Worm (Caenorhabditis elegans) whole organism, mixed stage, embryonic: ENCODE measurements around the gene srbc-17.

Source experiments
- M03D4.4 ChIP-seq: sonication (generic microtip); optimal IDR thresholded peaks from 2 replicates; lab custom pipeline; 2017; ENCODE audit warnings: mild to moderate bottlenecking, missing genetic modification characterization, missing compliant biosample characterization
- blmp-1 ChIP-seq: fragments of 150-350 bp; optimal IDR thresholded peaks from 2 replicates; lab custom pipeline; 2014; ENCODE audit warnings: missing biosample characterization, missing genetic modification characterization
- ceh-83 ChIP-seq: fragments of 200-800 bp; sonication (Bioruptor generic); optimal IDR thresholded peaks from 2 replicates; lab custom pipeline; 2018; ENCODE audit warnings: mild to moderate bottlenecking, missing genetic modification characterization, missing compliant biosample characterization
- elt-1 ChIP-seq: sonication (generic microtip); optimal IDR thresholded peaks from 2 replicates; lab custom pipeline; 2017; ENCODE audit warnings: missing genetic modification characterization, mild to moderate bottlenecking, missing compliant biosample characterization, antibody characterized with exemption, moderate library complexity, borderline replicate concordance; ENCODE audit not compliant: insufficient read depth
- elt-3 ChIP-seq: fragments of 150-350 bp; optimal IDR thresholded peaks from 2 replicates; lab custom pipeline; 2014; ENCODE audit warnings: missing biosample characterization, missing genetic modification characterization
- lin-13 ChIP-seq: fragments of 150-350 bp; optimal IDR thresholded peaks from 2 replicates; lab custom pipeline; 2014; ENCODE audit warnings: missing biosample characterization, missing genetic modification characterization
- lin-32 ChIP-seq: fragments of 200-800 bp; sonication (Bioruptor generic); optimal IDR thresholded peaks from 2 replicates; lab custom pipeline; 2018; ENCODE audit warnings: mild to moderate bottlenecking, missing genetic modification characterization, missing compliant biosample characterization
- lsy-2 ChIP-seq: fragments of 150-350 bp; optimal IDR thresholded peaks from 2 replicates; lab custom pipeline; 2014; ENCODE audit warnings: missing biosample characterization, missing genetic modification characterization
- mab-5 ChIP-seq: fragments of 150-350 bp; optimal IDR thresholded peaks from 2 replicates; lab custom pipeline; 2014; ENCODE audit warnings: missing biosample characterization, missing genetic modification characterization
- nhr-12 ChIP-seq: fragments of 150-350 bp; optimal IDR thresholded peaks from 2 replicates; lab custom pipeline; 2014; ENCODE audit warnings: missing biosample characterization, missing genetic modification characterization
- unc-62 ChIP-seq: fragments of 150-350 bp; optimal IDR thresholded peaks from 2 replicates; lab custom pipeline; 2014; ENCODE audit warnings: missing biosample characterization, missing genetic modification reagents, missing genetic modification characterization
- zip-8 ChIP-seq: fragments of 150-350 bp; optimal IDR thresholded peaks from 2 replicates; lab custom pipeline; 2014; ENCODE audit warnings: missing biosample characterization, missing genetic modification characterization

ce11 chrV:2159331-2159730 is 18.2 kb upstream of the srbc-17 start, which contains the start of gene C45H4.14:
- TF ChIP-seq nhr-12 (tag; lab: Kevin White, UChicago) (no peak), blmp-1 (tag; lab: Kevin White, UChicago) (no peak), lsy-2 (tag; lab: Kevin White, UChicago) (no peak), lin-13 (no peak), elt-1 (tag; lab: Kevin White, UChicago) (no peak), M03D4.4 (tag; lab: Kevin White, UChicago) (no peak), lin-32 (no peak), zip-8 (no peak), elt-3 (no peak), ceh-83 (GFP tag; lab: Kevin White, UChicago) (no peak), unc-62 (GFP tag; lab: Kevin White, UChicago) (no peak), mab-5 (tag; lab: Kevin White, UChicago) (no peak)
